Worm (Caenorhabditis elegans) whole organism, early embryonic: Measurements from ENCODE around the gene T07D3.4.

Experiments used
- ceh-36 ChIP-seq: sonication (generic microtip); optimal IDR thresholded peaks from 2 replicates; lab custom pipeline; 2016; ENCODE audit warnings: missing genetic modification characterization, inconsistent platforms, missing compliant biosample characterization
- ets-7 ChIP-seq: sonication (generic microtip); optimal IDR thresholded peaks from 2 replicates; lab custom pipeline; 2016; ENCODE audit warnings: missing genotype, missing genetic modification characterization, missing compliant biosample characterization
- flt-1 ChIP-seq: fragments of 200-800 bp; sonication (Bioruptor generic); IDR thresholded peaks from 2 replicates; pipeline ENCODE4 v1.3.6; 2022; ENCODE audit warnings: missing genetic modification characterization, missing compliant biosample characterization
- hmg-4 ChIP-seq: fragments of 200-800 bp; sonication (Bioruptor generic); optimal IDR thresholded peaks from 2 replicates; lab custom pipeline; 2018; ENCODE audit warnings: mild to moderate bottlenecking, missing genetic modification characterization, missing compliant biosample characterization

ce11 chrII:923521-923920 is 35.4 kb downstream of the T07D3.4 start, which contains the start of gene fbxc-28:
- TF ChIP-seq hmg-4 (GFP tag; lab: Kevin White, UChicago) = no peak
- TF ChIP-seq flt-1 (GFP tag; lab: Robert Waterston, UW) = no peak
- TF ChIP-seq ceh-36 (tag; lab: Kevin White, UChicago) = no peak
- no peak for TF ChIP-seq ets-7 (tag; lab: Kevin White, UChicago)
